Fruit fly (Drosophila melanogaster) whole organism, adult: ENCODE measurements around the gene CG10948.

Experiments used
- CG11617 ChIP-seq: fragments of 200-800 bp; sonication (Bioruptor generic); optimal IDR thresholded peaks from 2 replicates; lab custom pipeline; 2017; ENCODE audit warnings: mild to moderate bottlenecking, missing biosample characterization, missing genetic modification reagents, missing genetic modification characterization
- CG12768 ChIP-seq: fragments of 200-800 bp; sonication (Bioruptor generic); optimal IDR thresholded peaks from 2 replicates; lab custom pipeline; 2017; ENCODE audit warnings: missing biosample characterization, missing genetic modification characterization, mild to moderate bottlenecking, moderate library complexity, missing genetic modification reagents
- CG14711 ChIP-seq: fragments of 200-800 bp; sonication (Bioruptor generic); optimal IDR thresholded peaks from 2 replicates; lab custom pipeline; 2018; ENCODE audit warnings: missing biosample characterization, mild to moderate bottlenecking, missing genetic modification characterization, moderate library complexity
- CG1620 ChIP-seq: fragments of 200-800 bp; sonication (Bioruptor generic); optimal IDR thresholded peaks from 2 replicates; lab custom pipeline; 2016; ENCODE audit warnings: missing biosample characterization, missing genetic modification characterization
- CG33017 ChIP-seq: fragments of 200-800 bp; sonication (Bioruptor generic); optimal IDR thresholded peaks from 2 replicates; lab custom pipeline; 2018; ENCODE audit warnings: missing biosample characterization, mild to moderate bottlenecking, missing genetic modification characterization, moderate library complexity
- CG5204 ChIP-seq: fragments of 200-800 bp; sonication (Bioruptor generic); optimal IDR thresholded peaks from 2 replicates; lab custom pipeline; 2016; ENCODE audit warnings: missing biosample characterization, missing genetic modification characterization
- CG7045 ChIP-seq: fragments of 200-800 bp; sonication (Bioruptor generic); optimal IDR thresholded peaks from 2 replicates; lab custom pipeline; 2017; ENCODE audit warnings: missing biosample characterization, mild to moderate bottlenecking, missing genetic modification characterization
- CG7101 ChIP-seq: fragments of 200-800 bp; sonication (Bioruptor generic); optimal IDR thresholded peaks from 2 replicates; lab custom pipeline; 2018; ENCODE audit warnings: missing biosample characterization, mild to moderate bottlenecking, missing genetic modification characterization, moderate library complexity
- Clk ChIP-seq: fragments of 200-800 bp; sonication (Bioruptor generic); optimal IDR thresholded peaks from 2 replicates; lab custom pipeline; 2017; ENCODE audit warnings: missing biosample characterization, missing genetic modification characterization
- Crg-1 ChIP-seq: fragments of 200-800 bp; sonication (Bioruptor generic); optimal IDR thresholded peaks from 2 replicates; lab custom pipeline; 2016; ENCODE audit warnings: missing biosample characterization, missing genetic modification characterization
- Hr96 ChIP-seq: fragments of 200-800 bp; sonication (Bioruptor generic); optimal IDR thresholded peaks from 2 replicates; lab custom pipeline; 2016; ENCODE audit warnings: missing biosample characterization, missing genetic modification characterization
- Mnt ChIP-seq: fragments of 200-800 bp; sonication (Bioruptor generic); optimal IDR thresholded peaks from 2 replicates; lab custom pipeline; 2016; ENCODE audit warnings: missing biosample characterization, mild to moderate bottlenecking, missing genetic modification characterization
- bab1 ChIP-seq: fragments of 200-800 bp; sonication (Bioruptor generic); optimal IDR thresholded peaks from 3 replicates; lab custom pipeline; 2019; ENCODE audit warnings: missing biosample characterization, mild to moderate bottlenecking, missing genetic modification characterization, moderate library complexity
- cic ChIP-seq: fragments of 200-800 bp; sonication (Bioruptor generic); optimal IDR thresholded peaks from 2 replicates; lab custom pipeline; 2017; ENCODE audit warnings: missing biosample characterization, mild to moderate bottlenecking, missing genetic modification characterization, moderate library complexity
- cnc ChIP-seq, 2 experiments: fragments of >200 bp; optimal IDR thresholded peaks; 2 replicates each; lab custom pipeline; 2017
- kay ChIP-seq: fragments of 200-800 bp; sonication (Bioruptor generic); peaks from one replicate; lab custom pipeline; 2016; ENCODE audit warnings: missing biosample characterization, missing genetic modification characterization, borderline replicate concordance
- ovo ChIP-seq: fragments of 200-800 bp; sonication (Bioruptor generic); optimal IDR thresholded peaks from 2 replicates; lab custom pipeline; 2016; ENCODE audit warnings: missing biosample characterization, missing genetic modification characterization
- pad ChIP-seq: fragments of 200-800 bp; sonication (Bioruptor generic); optimal IDR thresholded peaks from 3 replicates; lab custom pipeline; 2017; ENCODE audit warnings: missing biosample characterization, missing genetic modification characterization, mild to moderate bottlenecking, moderate library complexity, missing genetic modification reagents
- tj ChIP-seq: fragments of 200-800 bp; sonication (Bioruptor generic); optimal IDR thresholded peaks from 3 replicates; lab custom pipeline; 2017; ENCODE audit warnings: missing biosample characterization, mild to moderate bottlenecking, missing genetic modification characterization, moderate library complexity
- toe ChIP-seq: fragments of 200-800 bp; sonication (Bioruptor generic); optimal IDR thresholded peaks from 2 replicates; lab custom pipeline; 2016; ENCODE audit warnings: missing biosample characterization, missing genetic modification characterization

The CG10948 gene

DNA sequence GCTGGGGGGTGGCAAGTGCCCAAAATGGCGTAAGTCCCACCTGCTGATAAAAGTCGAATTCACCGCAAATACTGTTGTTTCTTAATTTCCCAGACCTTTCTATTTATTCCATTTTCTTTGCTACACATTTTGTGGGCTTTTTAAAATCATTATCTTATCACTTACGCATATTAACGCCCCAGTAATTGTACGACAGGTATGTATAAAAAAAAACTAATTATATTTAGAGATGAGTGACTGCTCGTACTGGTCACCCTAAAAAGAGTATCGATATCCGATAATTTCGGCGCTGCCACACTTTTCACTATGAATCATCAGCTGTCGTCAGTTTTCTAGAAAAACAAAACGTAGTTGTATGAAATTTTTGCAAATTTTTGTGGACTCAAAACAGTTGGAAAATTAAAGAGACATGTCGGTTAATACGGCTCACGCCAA, at the start of gene CG10948, which contains the start of gene Wbp2:
Gene CG10948, minus strand, starts transcription at position 251 of the 435 bp plus-strand sequence.
Gene Wbp2, plus strand, starts transcription at position 299 of the 435 bp plus-strand sequence.
- peak; percentile 30 for TF ChIP-seq Mnt (GFP tag; lab: Kevin White, UChicago)
- TF ChIP-seq pad (GFP tag; lab: Kevin White, UChicago), result peak; percentile 12
- TF ChIP-seq bab1 (GFP tag; lab: Kevin White, UChicago), result peak; percentile 52
- TF ChIP-seq CG7101 (tag; lab: Kevin White, UChicago), result peak; percentile 34
- no peak for TF ChIP-seq CG14711 (tag; lab: Kevin White, UChicago)
- TF ChIP-seq cnc (optimal IDR thresholded peaks at IDR 0.05; lab: Kevin White, UChicago), result no peak
- no peak for TF ChIP-seq CG5204 (GFP tag; lab: Kevin White, UChicago)
- TF ChIP-seq Crg-1 (GFP tag; lab: Kevin White, UChicago), result no peak
- TF ChIP-seq CG1620, result no peak
- peak; percentile 55 for TF ChIP-seq tj (GFP tag; lab: Kevin White, UChicago)
- TF ChIP-seq CG33017 (tag; lab: Kevin White, UChicago), result peak; percentile 17
- no peak for TF ChIP-seq Hr96 (GFP tag; lab: Kevin White, UChicago)
- TF ChIP-seq toe (GFP tag; lab: Kevin White, UChicago), result no peak
- peak; percentile 4 for TF ChIP-seq CG12768 (GFP tag; lab: Kevin White, UChicago)
- no peak for TF ChIP-seq Clk
- TF ChIP-seq CG7045 (GFP tag; lab: Kevin White, UChicago), result no peak
- TF ChIP-seq ovo (GFP tag; lab: Kevin White, UChicago), result no peak
- TF ChIP-seq cic (GFP tag; lab: Kevin White, UChicago), result peak; percentile 87
- TF ChIP-seq CG11617 (GFP tag; lab: Kevin White, UChicago), result peak; percentile 71
- TF ChIP-seq kay (GFP tag; lab: Kevin White, UChicago), result peak; percentile 100

DNA sequence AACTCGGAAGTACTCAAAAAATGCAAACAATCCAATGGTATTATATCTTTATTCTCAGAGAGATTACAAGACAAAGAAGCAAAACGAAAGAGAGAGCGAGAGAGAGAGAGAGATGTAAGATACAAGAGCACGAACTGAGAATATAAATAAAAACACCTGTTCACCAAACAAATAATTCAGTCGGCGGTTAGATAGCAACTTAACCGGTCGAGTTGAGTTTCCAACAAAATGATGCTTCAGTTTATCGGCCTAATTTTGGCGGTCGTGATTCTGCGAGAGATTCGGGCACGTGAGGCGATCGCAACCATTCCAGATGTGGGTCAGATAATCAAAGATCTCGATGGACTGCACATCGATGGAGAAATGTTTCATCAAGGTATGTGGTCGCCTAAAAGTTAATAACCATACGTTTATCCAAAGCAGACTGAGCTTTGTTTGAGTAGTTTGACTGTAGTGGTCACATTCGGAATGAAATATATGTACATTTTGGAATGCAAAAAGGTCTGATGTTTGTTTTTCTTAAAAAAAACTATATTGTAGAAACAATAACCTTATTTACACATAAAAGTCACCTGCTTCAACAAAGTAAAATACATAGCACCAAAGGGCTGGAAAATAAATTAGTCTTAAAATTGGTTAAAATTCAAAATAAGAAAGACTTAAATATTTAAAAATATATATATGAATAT, 42.7 kb upstream of the CG10948 start, which contains the start of gene CG14118:
Gene CG14118, plus strand, starts transcription at position 174 of the 689 bp plus-strand sequence.
- TF ChIP-seq Mnt (GFP tag; lab: Kevin White, UChicago) (no peak), bab1 (GFP tag; lab: Kevin White, UChicago) (no peak), CG7045 (GFP tag; lab: Kevin White, UChicago) (no peak)

DNA sequence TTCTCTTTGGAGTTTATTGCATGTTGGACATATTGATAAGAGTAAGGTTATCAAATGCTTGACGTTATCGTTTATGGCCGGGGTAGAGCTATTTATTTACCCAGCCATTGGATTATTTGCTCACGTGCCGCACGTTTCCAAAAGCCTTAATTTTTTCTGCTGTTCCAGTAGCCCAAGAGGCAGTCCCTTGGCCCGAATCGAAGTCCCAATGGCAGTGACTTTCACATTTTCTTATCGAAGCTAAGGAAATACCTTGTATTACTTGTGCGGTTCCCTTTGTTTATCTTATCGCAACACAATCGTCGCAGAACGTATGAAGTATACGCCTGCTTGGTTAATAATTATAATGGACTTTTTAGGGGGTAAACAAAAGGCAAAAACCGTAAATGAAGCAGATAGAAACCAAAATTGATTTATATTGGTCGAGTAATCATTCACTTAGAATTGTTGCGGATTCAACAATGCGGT, 39.5 kb upstream of the CG10948 start, which contains the start of gene CG43894:
Gene CG43894, plus strand, starts transcription at position 418 of the 468 bp plus-strand sequence.
- TF ChIP-seq kay (GFP tag; lab: Kevin White, UChicago), result peak; percentile 93
- peak in 1 of 2 experiments; percentile 60 for TF ChIP-seq cnc (optimal IDR thresholded peaks at IDR 0.05; lab: Kevin White, UChicago)
- TF ChIP-seq CG7045 (GFP tag; lab: Kevin White, UChicago), result peak; percentile 44
- peak; percentile 21 for TF ChIP-seq Mnt (GFP tag; lab: Kevin White, UChicago)
- TF ChIP-seq Clk, result peak; percentile 9
- peak; percentile 82 for TF ChIP-seq cic (GFP tag; lab: Kevin White, UChicago)
- no peak for TF ChIP-seq CG1620
- TF ChIP-seq ovo (GFP tag; lab: Kevin White, UChicago), result no peak
- TF ChIP-seq CG7101 (tag; lab: Kevin White, UChicago), result no peak
- TF ChIP-seq pad (GFP tag; lab: Kevin White, UChicago), result no peak
- TF ChIP-seq CG11617 (GFP tag; lab: Kevin White, UChicago), result peak; percentile 25
- no peak for TF ChIP-seq toe (GFP tag; lab: Kevin White, UChicago)
- peak; percentile 28 for TF ChIP-seq CG5204 (GFP tag; lab: Kevin White, UChicago)
- peak; percentile 32 for TF ChIP-seq CG12768 (GFP tag; lab: Kevin White, UChicago)
- TF ChIP-seq CG33017 (tag; lab: Kevin White, UChicago), result peak; percentile 20
- TF ChIP-seq CG14711 (tag; lab: Kevin White, UChicago), result peak; percentile 1

DNA sequence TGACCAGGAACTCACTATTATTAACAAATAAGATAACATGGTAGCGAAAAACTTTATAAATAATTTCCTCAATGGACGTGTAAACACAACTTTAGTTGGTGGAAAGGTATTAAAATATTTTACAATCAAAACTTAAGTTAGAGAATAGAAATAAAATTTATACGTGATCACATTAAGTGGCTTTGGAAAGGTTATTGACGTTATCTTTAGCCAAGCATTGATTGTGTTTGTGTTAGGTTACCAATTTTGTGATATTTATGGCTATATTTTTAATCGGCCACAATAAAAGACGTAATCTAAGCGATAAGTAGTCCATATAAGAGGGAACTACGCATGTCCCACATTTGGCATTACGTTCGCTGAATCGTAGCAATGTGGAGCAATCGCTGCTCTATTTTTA, 34.8 kb upstream of the CG10948 start, which contains the start of gene CG14120:
Gene CG14120, plus strand, starts transcription at position 360 of the 400 bp plus-strand sequence.
- TF ChIP-seq kay (GFP tag; lab: Kevin White, UChicago), result peak; percentile 63
- no peak for TF ChIP-seq Mnt (GFP tag; lab: Kevin White, UChicago)
- no peak for TF ChIP-seq CG14711 (tag; lab: Kevin White, UChicago)
- no peak for TF ChIP-seq CG12768 (GFP tag; lab: Kevin White, UChicago)
- TF ChIP-seq cic (GFP tag; lab: Kevin White, UChicago), result peak; percentile 67
- no peak for TF ChIP-seq ovo (GFP tag; lab: Kevin White, UChicago)
- no peak for TF ChIP-seq Hr96 (GFP tag; lab: Kevin White, UChicago)
- no peak for TF ChIP-seq CG1620
- no peak for TF ChIP-seq CG33017 (tag; lab: Kevin White, UChicago)
- peak; percentile 4 for TF ChIP-seq CG11617 (GFP tag; lab: Kevin White, UChicago)
- no peak for TF ChIP-seq CG7101 (tag; lab: Kevin White, UChicago)

DNA sequence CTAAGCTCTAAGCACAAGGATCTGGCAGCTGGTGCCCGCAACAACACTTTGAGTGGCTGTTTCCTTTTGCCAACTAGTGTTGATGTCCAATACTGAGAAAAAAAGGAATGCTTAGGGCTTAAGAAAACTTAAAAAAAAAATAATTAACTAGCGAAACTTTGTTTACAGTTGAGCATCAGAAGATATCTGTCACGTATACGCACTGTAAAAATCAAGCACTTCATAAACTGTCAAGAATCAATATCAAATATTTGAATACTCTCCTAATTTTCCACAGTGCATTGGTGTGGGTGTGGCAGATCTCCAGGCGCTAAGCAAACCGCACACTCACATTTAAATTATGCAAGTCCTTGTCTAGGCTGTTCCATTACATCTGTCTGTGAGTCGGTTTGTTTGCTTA, 24.3 kb upstream of the CG10948 start:
- TF ChIP-seq pad (GFP tag; lab: Kevin White, UChicago) (no peak), CG12768 (GFP tag; lab: Kevin White, UChicago) (no peak), Mnt (GFP tag; lab: Kevin White, UChicago) (no peak)
